Worm (Caenorhabditis elegans) whole organism, late embryonic: Measurements from ENCODE around the gene col-77.

Experiments used
- ceh-30 ChIP-seq: fragments of 150-350 bp; optimal IDR thresholded peaks from 2 replicates; lab custom pipeline; 2014; ENCODE audit warnings: missing biosample characterization, missing genetic modification characterization
- dve-1 ChIP-seq: sonication (generic microtip); optimal IDR thresholded peaks from 2 replicates; lab custom pipeline; 2017; ENCODE audit warnings: antibody characterized with exemption, mild to moderate bottlenecking, missing genetic modification characterization, missing compliant biosample characterization
- fax-1 ChIP-seq: sonication (generic microtip); optimal IDR thresholded peaks from 2 replicates; lab custom pipeline; 2016; ENCODE audit warnings: missing genotype, missing genetic modification characterization, missing compliant biosample characterization
- fkh-10 ChIP-seq: fragments of 150-350 bp; optimal IDR thresholded peaks from 2 replicates; lab custom pipeline; 2014; ENCODE audit warnings: missing biosample characterization, missing genetic modification reagents, missing genetic modification characterization
- lin-11 ChIP-seq: fragments of 200-800 bp; sonication (Bioruptor generic); optimal IDR thresholded peaks from 2 replicates; lab custom pipeline; 2018; ENCODE audit warnings: mild to moderate bottlenecking, missing genetic modification characterization, missing compliant biosample characterization
- nhr-11 ChIP-seq: fragments of 150-350 bp; optimal IDR thresholded peaks from 2 replicates; lab custom pipeline; 2014; ENCODE audit warnings: missing biosample characterization, missing genetic modification characterization
- sox-4 ChIP-seq: sonication (generic microtip); optimal IDR thresholded peaks from 2 replicates; lab custom pipeline; 2017; ENCODE audit warnings: mild to moderate bottlenecking, missing genetic modification characterization, inconsistent platforms, missing compliant biosample characterization
- unc-3 ChIP-seq, 2 experiments: fragments of 200-800 bp in 1 of 2; sonication (Bioruptor generic) in 1 of 2; sonication (generic microtip) in 1 of 2; conservative IDR thresholded peaks in 1 of 2; optimal IDR thresholded peaks in 1 of 2; 2 replicates each; pipeline versions ENCODE4 v1.3.6 to Lab custom; 2016 to 2022; ENCODE audit warnings: missing compliant biosample characterization in 2 of 2, missing genetic modification characterization in 2 of 2, missing genetic modification reagents in 1 of 2
- zip-5 ChIP-seq: sonication (generic microtip); optimal IDR thresholded peaks from 2 replicates; lab custom pipeline; 2016; ENCODE audit warnings: missing genetic modification characterization, missing compliant biosample characterization

ce11 chrII:8358466-8358865, 715 bp downstream of the col-77 start:
- TF ChIP-seq lin-11 (tag; lab: Kevin White, UChicago) (no peak), fax-1 (no peak), unc-3 (GFP tag; conservative IDR thresholded peaks at IDR 0.05; lab: Robert Waterston, UW) (no peak), unc-3 (tag; optimal IDR thresholded peaks at IDR 0.05; lab: Kevin White, UChicago) (no peak), fkh-10 (no peak), sox-4 (tag; lab: Kevin White, UChicago) (no peak), nhr-11 (tag; lab: Kevin White, UChicago) (no peak), zip-5 (tag; lab: Kevin White, UChicago) (no peak), ceh-30 (tag; lab: Kevin White, UChicago) (no peak), dve-1 (tag; lab: Kevin White, UChicago) (no peak)
